Worm (Caenorhabditis elegans) whole organism, L4 larva: ENCODE measurements around the gene ceh-74.

Experiments
- F26F4.8 ChIP-seq: fragments of 200-800 bp; sonication (Bioruptor generic); conservative IDR thresholded peaks from 2 replicates; pipeline ENCODE4 v1.3.6; 2022; ENCODE audit warnings: missing genetic modification characterization, missing compliant biosample characterization
- F49E8.2 ChIP-seq: sonication (generic microtip); optimal IDR thresholded peaks from 2 replicates; lab custom pipeline; 2016; ENCODE audit warnings: missing compliant biosample characterization, mild to moderate bottlenecking, missing genetic modification characterization, borderline replicate concordance
- Y105C5A.15 ChIP-seq: fragments of 200-800 bp; sonication (Bioruptor generic); IDR thresholded peaks from 2 replicates; pipeline ENCODE4 v1.3.6; 2022; ENCODE audit warnings: missing genetic modification characterization, missing compliant biosample characterization
- Y48G9A.11 ChIP-seq: fragments of 200-800 bp; sonication (Bioruptor generic); IDR thresholded peaks from 2 replicates; pipeline ENCODE4 v1.3.6; 2022; ENCODE audit warnings: missing genetic modification reagents, missing genetic modification characterization, missing compliant biosample characterization
- Y5F2A.4 ChIP-seq: fragments of 200-800 bp; sonication (Bioruptor generic); optimal IDR thresholded peaks from 2 replicates; lab custom pipeline; 2018; ENCODE audit warnings: mild to moderate bottlenecking, missing genetic modification characterization, missing compliant biosample characterization
- aha-1 ChIP-seq: fragments of 150-350 bp; peaks from one replicate; lab custom pipeline; 2014; ENCODE audit warnings: missing biosample characterization, missing genetic modification characterization
- ama-1 ChIP-seq: fragments of 150-350 bp; optimal IDR thresholded peaks from 2 replicates; lab custom pipeline; 2014; ENCODE audit warnings: inconsistent platforms, mixed read lengths
- attf-4 ChIP-seq: sonication (generic microtip); optimal IDR thresholded peaks from 3 replicates; lab custom pipeline; 2017; ENCODE audit warnings: missing biosample characterization, missing genetic modification characterization
- ceh-20 ChIP-seq: fragments of 200-800 bp; sonication (Bioruptor generic); IDR thresholded peaks from 2 replicates; pipeline ENCODE4 v1.3.6; 2022; ENCODE audit warnings: missing genetic modification reagents, missing genetic modification characterization, missing compliant biosample characterization
- ceh-32 ChIP-seq: sonication (generic microtip); optimal IDR thresholded peaks from 2 replicates; lab custom pipeline; 2016; ENCODE audit warnings: mild to moderate bottlenecking, missing genetic modification characterization, missing compliant biosample characterization; ENCODE audit not compliant: poor library complexity
- ctbp-1 ChIP-seq: fragments of 200-800 bp; sonication (Bioruptor generic); IDR thresholded peaks from 2 replicates; pipeline ENCODE4 v1.3.6; 2022; ENCODE audit warnings: missing genetic modification reagents, missing genetic modification characterization, missing compliant biosample characterization
- daf-16 ChIP-seq, 3 experiments: sonication (generic microtip); optimal IDR thresholded peaks; 2 replicates each; lab custom pipeline; 2016 to 2017; ENCODE audit warnings: missing genetic modification characterization in 3 of 3, missing genetic modification reagents in 3 of 3, mild to moderate bottlenecking in 2 of 3, missing compliant biosample characterization in 2 of 3, missing biosample characterization in 1 of 3, moderate library complexity in 1 of 3
- daf-19 ChIP-seq: fragments of 200-800 bp; sonication (Bioruptor generic); conservative IDR thresholded peaks from 2 replicates; pipeline ENCODE4 v1.3.6; 2022; ENCODE audit warnings: missing genetic modification characterization, missing compliant biosample characterization
- daf-8 ChIP-seq: fragments of 200-800 bp; sonication (Bioruptor generic); IDR thresholded peaks from 2 replicates; pipeline ENCODE4 v1.3.6; 2022; ENCODE audit warnings: missing genetic modification characterization, missing compliant biosample characterization
- dmd-8 ChIP-seq: fragments of 200-800 bp; sonication (Bioruptor generic); IDR thresholded peaks from 2 replicates; pipeline ENCODE4 v1.3.6; 2022; ENCODE audit warnings: missing genetic modification characterization, missing compliant biosample characterization
- dmd-9 ChIP-seq: fragments of 200-800 bp; sonication (Bioruptor generic); IDR thresholded peaks from 2 replicates; pipeline ENCODE4 v1.3.6; 2022; ENCODE audit warnings: missing genetic modification reagents, missing genetic modification characterization, missing compliant biosample characterization
- dpl-1 ChIP-seq: fragments of 150-350 bp; optimal IDR thresholded peaks from 2 replicates; lab custom pipeline; 2014; ENCODE audit warnings: missing biosample characterization, missing genetic modification reagents, missing genetic modification characterization
- egl-43 ChIP-seq: fragments of 200-800 bp; sonication (Bioruptor generic); IDR thresholded peaks from 2 replicates; pipeline ENCODE4 v1.3.6; 2022; ENCODE audit warnings: missing genetic modification reagents, missing genetic modification characterization, missing compliant biosample characterization
- hlh-11 ChIP-seq: fragments of 200-800 bp; sonication (Bioruptor generic); optimal IDR thresholded peaks from 2 replicates; lab custom pipeline; 2018; ENCODE audit warnings: mild to moderate bottlenecking, missing genetic modification characterization, missing compliant biosample characterization
- hlh-30 ChIP-seq: sonication (generic microtip); optimal IDR thresholded peaks from 2 replicates; lab custom pipeline; 2017; ENCODE audit warnings: antibody characterized with exemption, mild to moderate bottlenecking, missing genetic modification characterization, missing compliant biosample characterization; ENCODE audit not compliant: insufficient read depth
- jun-1 ChIP-seq: fragments of 150-350 bp; optimal IDR thresholded peaks from 2 replicates; lab custom pipeline; 2014; ENCODE audit warnings: missing biosample characterization, missing genetic modification reagents, missing genetic modification characterization
- lim-7 ChIP-seq: fragments of 200-800 bp; sonication (Bioruptor generic); IDR thresholded peaks from 2 replicates; pipeline ENCODE4 v1.3.6; 2022; ENCODE audit warnings: missing genetic modification characterization, missing compliant biosample characterization
- lin-13 ChIP-seq: fragments of 150-350 bp; optimal IDR thresholded peaks from 2 replicates; lab custom pipeline; 2014; ENCODE audit warnings: missing biosample characterization, missing genetic modification reagents, missing genetic modification characterization
- lin-39 ChIP-seq: fragments of 150-350 bp; optimal IDR thresholded peaks from 2 replicates; lab custom pipeline; 2014; ENCODE audit warnings: missing biosample characterization, missing genetic modification reagents, missing genetic modification characterization
- lir-3 ChIP-seq: sonication (generic microtip); optimal IDR thresholded peaks from 2 replicates; lab custom pipeline; 2016; ENCODE audit warnings: mild to moderate bottlenecking, missing genetic modification characterization, missing compliant biosample characterization
- lsy-2 ChIP-seq, 2 experiments: fragments of 150-350 bp in 1 of 2; sonication (generic microtip) in 1 of 2; optimal IDR thresholded peaks; 2 replicates each; lab custom pipeline; 2014 to 2017; ENCODE audit warnings: missing biosample characterization in 2 of 2, missing genetic modification characterization in 2 of 2
- madf-5 ChIP-seq, 2 experiments: fragments of 200-800 bp; sonication (Bioruptor generic); IDR thresholded peaks; 2 replicates each; pipeline ENCODE4 v1.3.6; 2022; ENCODE audit warnings: missing compliant biosample characterization in 2 of 2, missing genetic modification characterization in 2 of 2
- mdt-29 ChIP-seq: fragments of 200-800 bp; sonication (Bioruptor generic); IDR thresholded peaks from 2 replicates; pipeline ENCODE4 v1.3.6; 2022; ENCODE audit warnings: missing genetic modification reagents, missing genetic modification characterization, missing compliant biosample characterization
- mes-2 ChIP-seq: sonication (generic microtip); optimal IDR thresholded peaks from 2 replicates; lab custom pipeline; 2016; ENCODE audit warnings: missing genotype, mild to moderate bottlenecking, missing genetic modification characterization, missing compliant biosample characterization; ENCODE audit not compliant: poor library complexity, severe bottlenecking
- mxl-3 ChIP-seq: fragments of 200-800 bp; sonication (Bioruptor generic); optimal IDR thresholded peaks from 2 replicates; lab custom pipeline; 2018; ENCODE audit warnings: mild to moderate bottlenecking, missing genetic modification characterization, missing compliant biosample characterization
- nhr-102 ChIP-seq: sonication (generic microtip); optimal IDR thresholded peaks from 2 replicates; lab custom pipeline; 2016; ENCODE audit warnings: mild to moderate bottlenecking, missing genetic modification characterization, moderate library complexity, missing compliant biosample characterization
- nhr-11 ChIP-seq: fragments of 150-350 bp; optimal IDR thresholded peaks from 2 replicates; lab custom pipeline; 2014; ENCODE audit warnings: missing biosample characterization, missing genetic modification characterization
- nhr-111 ChIP-seq: fragments of 200-800 bp; sonication (Bioruptor generic); optimal IDR thresholded peaks from 2 replicates; lab custom pipeline; 2018; ENCODE audit warnings: mild to moderate bottlenecking, missing genetic modification characterization, missing compliant biosample characterization
- nhr-41 ChIP-seq: fragments of 200-800 bp; sonication (Bioruptor generic); IDR thresholded peaks from 2 replicates; pipeline ENCODE4 v1.3.6; 2022; ENCODE audit warnings: missing genetic modification reagents, missing genetic modification characterization, missing compliant biosample characterization
- pha-4 ChIP-seq, 2 experiments: fragments of 150-350 bp in 1 of 2; fragments of 200-800 bp in 1 of 2; sonication (Bioruptor generic) in 1 of 2; IDR thresholded peaks in 1 of 2; optimal IDR thresholded peaks in 1 of 2; 2 replicates each; pipeline versions ENCODE4 v1.3.6 to Lab custom; 2014 to 2022; ENCODE audit warnings: missing genetic modification characterization in 2 of 2, missing genetic modification reagents in 2 of 2, missing biosample characterization in 1 of 2, missing compliant biosample characterization in 1 of 2
- php-3 ChIP-seq: fragments of 200-800 bp; sonication (Bioruptor generic); IDR thresholded peaks from 2 replicates; pipeline ENCODE4 v1.3.6; 2022; ENCODE audit warnings: missing genetic modification reagents, missing genetic modification characterization, missing compliant biosample characterization
- rbr-2 ChIP-seq: sonication (generic microtip); optimal IDR thresholded peaks from 2 replicates; lab custom pipeline; 2016; ENCODE audit warnings: missing genotype, missing genetic modification characterization, missing compliant biosample characterization
- sdz-12 ChIP-seq: fragments of 200-800 bp; sonication (Bioruptor generic); optimal IDR thresholded peaks from 2 replicates; lab custom pipeline; 2018; ENCODE audit warnings: mild to moderate bottlenecking, missing genetic modification characterization, missing compliant biosample characterization
- set-16 ChIP-seq: fragments of 200-800 bp; sonication (Bioruptor generic); IDR thresholded peaks from 2 replicates; pipeline ENCODE4 v1.3.6; 2022; ENCODE audit warnings: missing genetic modification reagents, missing genetic modification characterization, missing compliant biosample characterization
- skn-1 ChIP-seq: fragments of 150-350 bp; optimal IDR thresholded peaks from 2 replicates; lab custom pipeline; 2014; ENCODE audit warnings: missing biosample characterization, missing genetic modification characterization
- snpc-1.2 ChIP-seq: fragments of 200-800 bp; sonication (Bioruptor generic); IDR thresholded peaks from 2 replicates; pipeline ENCODE4 v1.3.6; 2022; ENCODE audit warnings: missing genetic modification reagents, missing genetic modification characterization, missing compliant biosample characterization
- spr-3 ChIP-seq: fragments of 200-800 bp; sonication (Bioruptor generic); optimal IDR thresholded peaks from 2 replicates; lab custom pipeline; 2018; ENCODE audit warnings: mild to moderate bottlenecking, missing genetic modification characterization, missing compliant biosample characterization
- tra-1 ChIP-seq: fragments of 200-800 bp; sonication (Bioruptor generic); IDR thresholded peaks from 2 replicates; pipeline ENCODE4 v1.3.6; 2022; ENCODE audit warnings: missing genetic modification reagents, missing genetic modification characterization, missing compliant biosample characterization
- unc-130 ChIP-seq: sonication (generic microtip); optimal IDR thresholded peaks from 2 replicates; lab custom pipeline; 2016; ENCODE audit warnings: missing genetic modification reagents, missing genetic modification characterization, missing compliant biosample characterization
- unc-39 ChIP-seq: sonication (generic microtip); optimal IDR thresholded peaks from 2 replicates; lab custom pipeline; 2017; ENCODE audit warnings: missing biosample characterization, missing genetic modification characterization
- zfp-2 ChIP-seq: sonication (generic microtip); optimal IDR thresholded peaks from 2 replicates; lab custom pipeline; 2016; ENCODE audit warnings: mild to moderate bottlenecking, missing genetic modification characterization, missing compliant biosample characterization
- zip-2 ChIP-seq: fragments of 150-350 bp; optimal IDR thresholded peaks from 2 replicates; lab custom pipeline; 2014; ENCODE audit warnings: missing biosample characterization, missing genetic modification characterization
- ztf-11 ChIP-seq: fragments of 150-350 bp; optimal IDR thresholded peaks from 2 replicates; lab custom pipeline; 2014; ENCODE audit warnings: missing biosample characterization, missing genetic modification characterization

ceh-74 gene

DNA sequence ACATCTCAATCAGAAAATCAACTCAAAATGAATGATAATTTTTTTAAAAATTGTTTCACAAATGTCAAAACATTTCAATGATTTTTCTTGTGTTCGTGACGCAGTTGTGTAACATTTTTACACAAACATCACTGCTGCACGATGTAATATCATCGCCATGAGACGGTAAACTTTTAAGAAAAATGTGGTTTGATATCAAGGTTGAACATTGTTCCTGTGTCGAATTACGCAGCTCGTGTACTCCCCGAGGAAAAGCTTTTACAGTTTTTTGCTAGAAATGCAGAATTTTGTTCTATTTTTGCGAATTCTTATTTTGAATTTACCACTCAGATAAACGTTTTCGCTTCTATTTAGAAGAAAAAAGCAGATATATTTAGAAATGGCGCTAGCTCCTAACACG, 19.8 kb downstream of the ceh-74 start (continued):
- TF ChIP-seq dmd-9 (GFP tag; lab: Robert Waterston, UW) (no peak), ceh-32 (no peak), Y5F2A.4 (GFP tag; lab: Kevin White, UChicago) (no peak), tra-1 (peak; percentile 37; the same call in 1 of the 2 replicates), lsy-2 (tag; optimal IDR thresholded peaks at IDR 0.05; lab: Kevin White, UChicago) (peak in 1 of 2 experiments; percentile 68), unc-130 (GFP tag; lab: Kevin White, UChicago) (no peak), ama-1 (lab: Kevin White, UChicago) (peak; percentile 87), zip-2 (tag; lab: Kevin White, UChicago) (no peak), ztf-11 (tag; lab: Kevin White, UChicago) (no peak), mxl-3 (peak; percentile 5), pha-4 (GFP tag; IDR thresholded peaks at IDR 0.05; lab: Robert Waterston, UW) (peak; percentile 44; the same call in 1 of the 2 replicates), pha-4 (tag; optimal IDR thresholded peaks at IDR 0.05; lab: Kevin White, UChicago) (no peak), madf-5 (GFP tag; IDR thresholded peaks at IDR 0.05; lab: Robert Waterston, UW) (0 out of 4 replicates have a peak, but pooled peaks of 1 of the 2 experiments have one; percentile 33), mes-2 (tag; lab: Kevin White, UChicago) (peak; percentile 64), mdt-29 (GFP tag; lab: Robert Waterston, UW) (no peak), dpl-1 (GFP tag; lab: Kevin White, UChicago) (peak; percentile 7)

DNA sequence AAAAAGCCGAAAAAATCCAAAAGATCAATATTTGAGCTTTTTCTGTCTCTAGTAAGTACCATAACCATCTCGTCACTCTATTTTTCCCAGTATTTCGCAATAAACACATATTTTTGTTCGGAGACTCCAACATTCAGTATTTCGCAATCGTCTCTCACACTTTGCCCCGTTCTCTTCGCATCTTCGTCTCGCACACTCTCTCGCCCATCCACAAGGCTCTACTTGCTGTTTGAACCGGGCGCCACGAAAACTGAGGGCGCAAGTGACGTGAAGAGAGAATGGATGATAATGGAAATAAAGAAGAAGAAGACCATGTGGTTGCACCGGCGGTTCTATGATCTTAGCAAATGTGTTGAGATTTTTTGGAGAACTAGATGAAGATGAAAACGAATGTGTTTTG, 22.2 kb downstream of the ceh-74 start:
- TF ChIP-seq jun-1 (tag; lab: Kevin White, UChicago) (peak; percentile 81), lin-39 (tag; lab: Kevin White, UChicago) (peak; percentile 21), nhr-41 (GFP tag; lab: Robert Waterston, UW) (peak; percentile 72; the same call in 1 of the 2 replicates), F26F4.8 (GFP tag; lab: Robert Waterston, UW) (no peak), ama-1 (lab: Kevin White, UChicago) (peak; percentile 22), snpc-1.2 (GFP tag; lab: Robert Waterston, UW) (no peak), ceh-20 (GFP tag; lab: Robert Waterston, UW) (peak; percentile 85), nhr-102 (tag; lab: Kevin White, UChicago) (peak; percentile 79), lir-3 (tag; lab: Kevin White, UChicago) (no peak), unc-39 (tag; lab: Kevin White, UChicago) (no peak), ctbp-1 (peak; percentile 82), spr-3 (GFP tag; lab: Kevin White, UChicago) (no peak), rbr-2 (tag; lab: Kevin White, UChicago) (peak; percentile 88), unc-130 (GFP tag; lab: Kevin White, UChicago) (no peak), skn-1 (tag; lab: Kevin White, UChicago) (no peak), zfp-2 (peak; percentile 18), set-16 (GFP tag; lab: Robert Waterston, UW) (peak; percentile 61), daf-19 (0 out of 2 replicates have a peak, but pooled peaks have one; percentile 13), dmd-8 (GFP tag; lab: Robert Waterston, UW) (no peak), Y105C5A.15 (GFP tag; lab: Robert Waterston, UW) (no peak), pha-4 (GFP tag; IDR thresholded peaks at IDR 0.05; lab: Robert Waterston, UW) (peak; percentile 84), pha-4 (tag; optimal IDR thresholded peaks at IDR 0.05; lab: Kevin White, UChicago) (peak; percentile 72), daf-16 (GFP tag; optimal IDR thresholded peaks at IDR 0.05; lab: Kevin White, UChicago) (peak; percentile 12 to 76), daf-16 (tag; optimal IDR thresholded peaks at IDR 0.05; lab: Kevin White, UChicago) (peak; percentile 86), lim-7 (0 out of 2 replicates have a peak, but pooled peaks have one; percentile 29), Y48G9A.11 (GFP tag; lab: Robert Waterston, UW) (no peak), egl-43 (GFP tag; lab: Robert Waterston, UW) (peak; percentile 68), nhr-111 (GFP tag; lab: Kevin White, UChicago) (no peak), daf-8 (GFP tag; lab: Robert Waterston, UW) (0 out of 2 replicates have a peak, but pooled peaks have one; percentile 39), php-3 (GFP tag; lab: Robert Waterston, UW) (no peak), nhr-11 (tag; lab: Kevin White, UChicago) (peak; percentile 98), attf-4 (tag; lab: Kevin White, UChicago) (no peak), aha-1 (tag; lab: Kevin White, UChicago) (peak; percentile 98), F49E8.2 (tag; lab: Kevin White, UChicago) (no peak), sdz-12 (GFP tag; lab: Kevin White, UChicago) (no peak), hlh-30 (tag; lab: Kevin White, UChicago) (peak; percentile 97), lin-13 (GFP tag; lab: Kevin White, UChicago) (peak; percentile 94), hlh-11 (tag; lab: Kevin White, UChicago) (peak; percentile 99)
